Fruit fly (Drosophila melanogaster): Measurements from ENCODE around the gene PTPMT1.

Gene PTPMT1

dm6 chr3R:23788406-23789021 lies 30.4 kb downstream of the PTPMT1 start (continued):
- TF ChIP-seq CG4328 (GFP tag; optimal IDR thresholded peaks at IDR 0.05), result no peak
- TF ChIP-seq CG6689 (GFP tag; IDR thresholded peaks at IDR 0.05), result peak; percentile 14; the same call in 1 of the 2 replicates
- TF ChIP-seq sug (tag; optimal IDR thresholded peaks at IDR 0.05), result no peak
- no peak for TF ChIP-seq tap (tag; optimal IDR thresholded peaks at IDR 0.05)
- no peak for TF ChIP-seq CG4854 (GFP tag; optimal IDR thresholded peaks at IDR 0.05)
- no peak for TF ChIP-seq crol (GFP tag; IDR thresholded peaks at IDR 0.05)
- no peak for TF ChIP-seq CG6854 (GFP tag; optimal IDR thresholded peaks at IDR 0.05)
- TF ChIP-seq nerfin-1 (tag; optimal IDR thresholded peaks at IDR 0.05), result no peak
- TF ChIP-seq CG10654 (GFP tag; optimal IDR thresholded peaks at IDR 0.05), result no peak
- TF ChIP-seq dpn (GFP tag; optimal IDR thresholded peaks at IDR 0.05), result peak in 1 of 2 experiments; percentile 11
- TF ChIP-seq ac (GFP tag; optimal IDR thresholded peaks at IDR 0.05), result no peak
- no peak for TF ChIP-seq Sin3A (optimal IDR thresholded peaks at IDR 0.05)
- TF ChIP-seq CG1602 (GFP tag; optimal IDR thresholded peaks at IDR 0.05), result no peak
- peak; percentile 17 for TF ChIP-seq cg (GFP tag; optimal IDR thresholded peaks at IDR 0.05)
- TF ChIP-seq CG10565 (GFP tag; optimal IDR thresholded peaks at IDR 0.05), result no peak
- no peak for TF ChIP-seq Sox102F (GFP tag; optimal IDR thresholded peaks at IDR 0.05)
- no peak for TF ChIP-seq peb (GFP tag; IDR thresholded peaks at IDR 0.05)
- TF ChIP-seq fu2 (GFP tag; optimal IDR thresholded peaks at IDR 0.05), result no peak
- no peak for TF ChIP-seq pros (GFP tag; optimal IDR thresholded peaks at IDR 0.05)
- no peak for TF ChIP-seq Ssrp (tag; optimal IDR thresholded peaks at IDR 0.05)
- TF ChIP-seq nau (GFP tag; optimal IDR thresholded peaks at IDR 0.05), result no peak
- no peak for TF ChIP-seq zf30C (GFP tag; optimal IDR thresholded peaks at IDR 0.05)
- TF ChIP-seq abd-A (tag; optimal IDR thresholded peaks at IDR 0.05), result no peak
- TF ChIP-seq gsb (GFP tag; IDR thresholded peaks at IDR 0.05), result no peak
- TF ChIP-seq CG4404 (GFP tag; IDR thresholded peaks at IDR 0.05), result no peak
- no peak for TF ChIP-seq fd3F (GFP tag; optimal IDR thresholded peaks at IDR 0.05)
- no peak for TF ChIP-seq sim (GFP tag; IDR thresholded peaks at IDR 0.05)
- TF ChIP-seq unc-4 (GFP tag; IDR thresholded peaks at IDR 0.05; ENCODE audit: partially characterized antibody), result no peak
- TF ChIP-seq hkb (optimal IDR thresholded peaks at IDR 0.05), result no peak
- no peak for TF ChIP-seq hkb (GFP tag; IDR thresholded peaks at IDR 0.05)
- peak; percentile 15; the same call in 1 of the 2 replicates for TF ChIP-seq lmd (GFP tag; IDR thresholded peaks at IDR 0.05)
- peak; percentile 34; the same call in 1 of the 3 replicates for TF ChIP-seq row (GFP tag; IDR thresholded peaks at IDR 0.05)
- TF ChIP-seq Rx (GFP tag; IDR thresholded peaks at IDR 0.05), result no peak
- TF ChIP-seq CG4360 (GFP tag; IDR thresholded peaks at IDR 0.05), result no peak
- TF ChIP-seq Dek (tag; optimal IDR thresholded peaks at IDR 0.05), result no peak
- TF ChIP-seq cato (GFP tag; optimal IDR thresholded peaks at IDR 0.05; ENCODE audit: borderline replicate concordance), result no peak
- no peak for TF ChIP-seq gcm (GFP tag; optimal IDR thresholded peaks at IDR 0.05)
- TF ChIP-seq sc (optimal IDR thresholded peaks at IDR 0.05), result no peak
- no peak for TF ChIP-seq sc (GFP tag; optimal IDR thresholded peaks at IDR 0.05)
- TF ChIP-seq CG12104 (GFP tag; optimal IDR thresholded peaks at IDR 0.05), result no peak
- TF ChIP-seq tx (GFP tag; optimal IDR thresholded peaks at IDR 0.05), result no peak
- no peak for TF ChIP-seq Atf-2 (GFP tag; optimal IDR thresholded peaks at IDR 0.05)
- no peak for TF ChIP-seq CG7987 (GFP tag; optimal IDR thresholded peaks at IDR 0.05)
- peak; percentile 21 for TF ChIP-seq unpg (GFP tag; optimal IDR thresholded peaks at IDR 0.05)
- TF ChIP-seq CG3407 (GFP tag; optimal IDR thresholded peaks at IDR 0.05), result no peak
- no peak for TF ChIP-seq CG31365 (tag; optimal IDR thresholded peaks at IDR 0.05)
- no peak for TF ChIP-seq CG8388 (GFP tag; optimal IDR thresholded peaks at IDR 0.05)
- TF ChIP-seq CG15479 (GFP tag; optimal IDR thresholded peaks at IDR 0.05), result no peak
- TF ChIP-seq cad (GFP tag; optimal IDR thresholded peaks at IDR 0.05), result no peak
- TF ChIP-seq CG3726 (GFP tag; IDR thresholded peaks at IDR 0.05), result 0 out of 3 replicates have a peak, but pooled peaks have one; percentile 4
- no peak for TF ChIP-seq pfk (GFP tag; optimal IDR thresholded peaks at IDR 0.05)
- no peak for TF ChIP-seq pnt (GFP tag; optimal IDR thresholded peaks at IDR 0.05)
